Worm (Caenorhabditis elegans): ENCODE results near the gene rbm-7.

DNA sequence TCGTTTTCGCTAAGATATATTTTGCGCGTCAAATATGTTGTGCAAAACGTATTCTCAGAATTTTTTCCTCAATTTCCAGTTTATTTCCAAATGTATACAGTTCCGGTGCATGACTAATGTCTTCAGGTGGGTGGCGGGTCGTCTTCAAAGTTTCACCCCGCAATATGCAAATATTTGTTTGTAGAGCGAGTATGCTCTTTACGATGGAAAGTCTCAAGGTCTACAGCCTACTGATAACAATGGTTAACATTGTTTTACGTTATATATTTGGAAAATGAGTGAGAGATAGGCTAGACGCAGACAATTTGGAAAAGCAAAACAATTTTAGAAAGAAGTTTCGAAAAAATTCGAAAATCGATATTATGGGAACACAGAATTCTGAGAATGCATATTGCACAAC is 13.8 kb downstream of the rbm-7 start:
- no peak for TF ChIP-seq nhr-237 (tag; optimal IDR thresholded peaks at IDR 0.05)
- no peak for TF ChIP-seq nhr-11 (tag; optimal IDR thresholded peaks at IDR 0.05)
- TF ChIP-seq mml-1 (tag; optimal IDR thresholded peaks at IDR 0.05) = no peak
- TF ChIP-seq nhr-12 (tag; optimal IDR thresholded peaks at IDR 0.05) = no peak
